Worm (Caenorhabditis elegans): ENCODE measurements around the gene cng-2.
A peak's percentile ranks its signal among the peaks of the same experiment; 100 is the strongest.

The cng-2 gene

ce11 chrIV:2037497-2037896 is 506 bp downstream of the cng-2 start:
- TF ChIP-seq hpl-2 (GFP tag; optimal IDR thresholded peaks at IDR 0.05), result no peak
- no peak for TF ChIP-seq fkh-8 (tag; optimal IDR thresholded peaks at IDR 0.05)
- peak; percentile 49 for TF ChIP-seq nhr-85 (tag)
- TF ChIP-seq jun-1 (tag; optimal IDR thresholded peaks at IDR 0.05), result no peak
- no peak for TF ChIP-seq ceh-63 (GFP tag; optimal IDR thresholded peaks at IDR 0.05)

- TF ChIP-seq nhr-90 (tag; optimal IDR thresholded peaks at IDR 0.05; ENCODE audit: poor library complexity), result peak; percentile 65
- TF ChIP-seq lin-13 (GFP tag; optimal IDR thresholded peaks at IDR 0.05), result peak; percentile 64
- TF ChIP-seq ztf-4 (tag; optimal IDR thresholded peaks at IDR 0.05), result peak; percentile 85
- peak; percentile 71 for TF ChIP-seq mef-2 (tag; optimal IDR thresholded peaks at IDR 0.05)
- peak; percentile 51; the same call in 1 of the 2 replicates for TF ChIP-seq isw-1 (GFP tag; IDR thresholded peaks at IDR 0.05)
- peak; percentile 26 for TF ChIP-seq ama-1 (optimal IDR thresholded peaks at IDR 0.05)
- TF ChIP-seq fkh-4 (tag; optimal IDR thresholded peaks at IDR 0.05; ENCODE audit: borderline replicate concordance), result peak; percentile 47
- peak; percentile 84 for TF ChIP-seq nhr-47 (tag; optimal IDR thresholded peaks at IDR 0.05)
- TF ChIP-seq ceh-82 (tag; optimal IDR thresholded peaks at IDR 0.05), result peak; percentile 54 to 88 (median 77)
- no peak for TF ChIP-seq aha-1 (tag; optimal IDR thresholded peaks at IDR 0.05)
- TF ChIP-seq C16A3.4 (tag; optimal IDR thresholded peaks at IDR 0.05), result peak; percentile 58
- TF ChIP-seq egl-27 (tag; optimal IDR thresholded peaks at IDR 0.05), result peak in 1 of 2 experiments; percentile 64
- TF ChIP-seq hlh-17 (GFP tag; optimal IDR thresholded peaks at IDR 0.05; ENCODE audit: borderline replicate concordance), result no peak
- TF ChIP-seq skn-1 (tag; optimal IDR thresholded peaks at IDR 0.05), result peak; percentile 49
- TF ChIP-seq unc-130 (tag; optimal IDR thresholded peaks at IDR 0.05), result no peak
- TF ChIP-seq nhr-77 (tag; optimal IDR thresholded peaks at IDR 0.05), result peak; percentile 70
- peak; percentile 59 for TF ChIP-seq unc-86 (tag; optimal IDR thresholded peaks at IDR 0.05)
- peak; percentile 48 to 63 (median 51) for TF ChIP-seq dpl-1 (GFP tag; optimal IDR thresholded peaks at IDR 0.05)
- peak; percentile 81 for TF ChIP-seq rnt-1 (tag; optimal IDR thresholded peaks at IDR 0.05)
- peak; percentile 74 for TF ChIP-seq xbp-1 (tag; optimal IDR thresholded peaks at IDR 0.05)
- TF ChIP-seq nhr-12 (tag; optimal IDR thresholded peaks at IDR 0.05), result no peak
- no peak for TF ChIP-seq alr-1 (tag; optimal IDR thresholded peaks at IDR 0.05; ENCODE audit: borderline replicate concordance)
- no peak for TF ChIP-seq ceh-90 (tag; optimal IDR thresholded peaks at IDR 0.05)
- TF ChIP-seq mep-1 (tag; optimal IDR thresholded peaks at IDR 0.05), result peak; percentile 81
- TF ChIP-seq tbx-2 (tag; optimal IDR thresholded peaks at IDR 0.05), result peak; percentile 88
- peak; percentile 88 for TF ChIP-seq fkh-8 (tag; optimal IDR thresholded peaks at IDR 0.05)
- TF ChIP-seq ets-5 (GFP tag; IDR thresholded peaks at IDR 0.05), result no peak
- no peak for TF ChIP-seq tlp-1 (tag; optimal IDR thresholded peaks at IDR 0.05)
- no peak for TF ChIP-seq elt-2 (tag; optimal IDR thresholded peaks at IDR 0.05)
- TF ChIP-seq C34B4.2 (tag; optimal IDR thresholded peaks at IDR 0.05), result no peak
- TF ChIP-seq lin-14 (GFP tag; optimal IDR thresholded peaks at IDR 0.05), result peak; percentile 97
- no peak for TF ChIP-seq pax-3 (tag; optimal IDR thresholded peaks at IDR 0.05)
- TF ChIP-seq fos-1 (tag; optimal IDR thresholded peaks at IDR 0.05), result peak; percentile 59
- peak; percentile 15 for TF ChIP-seq ces-1 (GFP tag; optimal IDR thresholded peaks at IDR 0.05)
- no peak for TF ChIP-seq unc-30 (tag; optimal IDR thresholded peaks at IDR 0.05)
- no peak for TF ChIP-seq pag-3 (tag; optimal IDR thresholded peaks at IDR 0.05; ENCODE audit: borderline replicate concordance, insufficient read depth)
- no peak for TF ChIP-seq ceh-88 (GFP tag; IDR thresholded peaks at IDR 0.05)
- no peak for TF ChIP-seq efl-3 (GFP tag; optimal IDR thresholded peaks at IDR 0.05)
- peak; percentile 92 for TF ChIP-seq nhr-85 (tag)
- TF ChIP-seq hlh-4 (tag; optimal IDR thresholded peaks at IDR 0.05), result no peak
- peak; percentile 68 for TF ChIP-seq nhr-19 (GFP tag; conservative IDR thresholded peaks at IDR 0.05)
- TF ChIP-seq mab-9 (GFP tag; IDR thresholded peaks at IDR 0.05), result peak; percentile 50; the same call in 1 of the 2 replicates
- peak; percentile 75 for TF ChIP-seq jun-1 (tag; optimal IDR thresholded peaks at IDR 0.05)
- TF ChIP-seq nhr-71 (tag; optimal IDR thresholded peaks at IDR 0.05), result peak; percentile 93
- TF ChIP-seq elt-3 (tag; optimal IDR thresholded peaks at IDR 0.05), result peak in 2 of 6 experiments; percentile 6 to 46
- no peak for TF ChIP-seq nhr-11 (tag; optimal IDR thresholded peaks at IDR 0.05)
- peak; percentile 35 for TF ChIP-seq C04F5.9 (tag; optimal IDR thresholded peaks at IDR 0.05)
- TF ChIP-seq lin-39 (tag; optimal IDR thresholded peaks at IDR 0.05), result no peak
- TF ChIP-seq blmp-1 (tag; optimal IDR thresholded peaks at IDR 0.05), result peak; percentile 99
These were observed 11.8 kb downstream of the cng-2 start for ce11 chrIV:2048839-2049238.

Data from whole organism, L1 larva.